Fruit fly (Drosophila melanogaster): ENCODE measurements around the gene Mulk.

Gene Mulk

dm6 chr2L:10269854-10270253 lies at the start of gene Mulk:
Mulk (plus strand) TSS chr2L:10270051.
- no peak for TF ChIP-seq CG17801 (GFP tag; optimal IDR thresholded peaks at IDR 0.05; ENCODE audit: partially characterized antibody)

- TF ChIP-seq CG17801 (GFP tag; optimal IDR thresholded peaks at IDR 0.05; ENCODE audit: partially characterized antibody): no peak
These were observed 49.1 kb upstream of the Mulk start, which contains the start of the genes Npc1a and Prosalpha6 for dm6 chr2L:10220501-10221386. Npc1a (minus strand) TSS chr2L:10221216. Prosalpha6 (plus strand) TSS chr2L:10221351.

dm6 chr2L:10221387-10221705 lies 48.5 kb upstream of the Mulk start:
- TF ChIP-seq CG17801 (GFP tag; optimal IDR thresholded peaks at IDR 0.05; ENCODE audit: partially characterized antibody): no peak

dm6 chr2L:10222550-10223231 lies 47.2 kb upstream of the Mulk start, which contains the start of gene Bcs1:
Bcs1 (plus strand) TSS chr2L:10222657.
- no peak for TF ChIP-seq CG17801 (GFP tag; optimal IDR thresholded peaks at IDR 0.05; ENCODE audit: partially characterized antibody)

- TF ChIP-seq CG17801 (GFP tag; optimal IDR thresholded peaks at IDR 0.05; ENCODE audit: partially characterized antibody): no peak
These were observed 43.6 kb upstream of the Mulk start for dm6 chr2L:10226213-10226723.

dm6 chr2L:10226724-10227407 lies 43.0 kb upstream of the Mulk start, which contains the start of gene CG5708:
CG5708 (minus strand) TSS chr2L:10226808.
- TF ChIP-seq CG17801 (GFP tag; optimal IDR thresholded peaks at IDR 0.05; ENCODE audit: partially characterized antibody): no peak

dm6 chr2L:10230455-10230854 lies 39.4 kb upstream of the Mulk start:
- no peak for TF ChIP-seq CG17801 (GFP tag; optimal IDR thresholded peaks at IDR 0.05; ENCODE audit: partially characterized antibody)

dm6 chr2L:10231092-10231494 lies 38.8 kb upstream of the Mulk start:
- TF ChIP-seq CG17801 (GFP tag; optimal IDR thresholded peaks at IDR 0.05; ENCODE audit: partially characterized antibody): no peak

dm6 chr2L:10231510-10231909 lies 38.3 kb upstream of the Mulk start, which contains the start of gene ova:
ova (minus strand) TSS chr2L:10231692.
- TF ChIP-seq CG17801 (GFP tag; optimal IDR thresholded peaks at IDR 0.05; ENCODE audit: partially characterized antibody): no peak

dm6 chr2L:10232152-10232816 lies 37.6 kb upstream of the Mulk start, which contains the start of gene eEF1delta:
eEF1delta (plus strand) TSS chr2L:10232507.
- TF ChIP-seq CG17801 (GFP tag; optimal IDR thresholded peaks at IDR 0.05; ENCODE audit: partially characterized antibody): no peak

dm6 chr2L:10232827-10233226 lies 37.0 kb upstream of the Mulk start:
- TF ChIP-seq CG17801 (GFP tag; optimal IDR thresholded peaks at IDR 0.05; ENCODE audit: partially characterized antibody): no peak

dm6 chr2L:10237725-10238446 lies 32.0 kb upstream of the Mulk start, which contains the start of gene mthl15:
mthl15 (minus strand) TSS chr2L:10238317.
- TF ChIP-seq CG17801 (GFP tag; optimal IDR thresholded peaks at IDR 0.05; ENCODE audit: partially characterized antibody): no peak

- peak; percentile 26 for TF ChIP-seq CG17801 (GFP tag; optimal IDR thresholded peaks at IDR 0.05; ENCODE audit: partially characterized antibody)
These were observed 30.9 kb upstream of the Mulk start, which contains the start of gene me31B for dm6 chr2L:10238726-10239652. me31B (plus strand) TSS chr2L:10239341.
